Worm (Caenorhabditis elegans) whole organism, young adult: Measurements from ENCODE around the gene F44E7.9.

Source experiments
- F33H1.4 ChIP-seq: fragments of 200-800 bp; sonication (Bioruptor generic); IDR thresholded peaks from 2 replicates; pipeline ENCODE4 v1.3.6; 2022; ENCODE audit warnings: missing genetic modification reagents, missing genetic modification characterization, missing compliant biosample characterization
- F49E8.2 ChIP-seq: sonication (generic microtip); optimal IDR thresholded peaks from 3 replicates; lab custom pipeline; 2017; ENCODE audit warnings: missing genetic modification characterization, mild to moderate bottlenecking, missing compliant biosample characterization, antibody characterized with exemption, moderate library complexity; ENCODE audit not compliant: insufficient read depth
- Y53G8AR.9 ChIP-seq: fragments of 200-800 bp; sonication (Bioruptor generic); conservative IDR thresholded peaks from 2 replicates; pipeline ENCODE4 v1.3.6; 2022; ENCODE audit warnings: missing genetic modification reagents, missing genetic modification characterization, missing compliant biosample characterization
- efl-1 ChIP-seq: fragments of 150-350 bp; optimal IDR thresholded peaks from 2 replicates; lab custom pipeline; 2014; ENCODE audit warnings: missing biosample characterization, missing genetic modification reagents, missing genetic modification characterization
- egrh-3 ChIP-seq: fragments of 200-800 bp; sonication (Bioruptor generic); IDR thresholded peaks from 2 replicates; pipeline ENCODE4 v1.3.6; 2022; ENCODE audit warnings: missing genetic modification reagents, missing genetic modification characterization, missing compliant biosample characterization
- ets-4 ChIP-seq: fragments of 200-800 bp; sonication (Bioruptor generic); optimal IDR thresholded peaks from 2 replicates; lab custom pipeline; 2018; ENCODE audit warnings: mild to moderate bottlenecking, missing genetic modification characterization, missing compliant biosample characterization
- hmg-1.2 ChIP-seq: fragments of 200-800 bp; sonication (Bioruptor generic); IDR thresholded peaks from 2 replicates; pipeline ENCODE4 v1.3.6; 2022; ENCODE audit warnings: missing genetic modification reagents, missing genetic modification characterization, missing compliant biosample characterization
- lin-35 ChIP-seq, 3 experiments: fragments of 150-350 bp in 2 of 3; sonication (generic microtip) in 1 of 3; optimal IDR thresholded peaks; 2 replicates each; lab custom pipeline; 2014 to 2018; ENCODE audit warnings: missing biosample characterization in 3 of 3, missing genetic modification characterization in 3 of 3, missing genetic modification reagents in 3 of 3
- mes-4 ChIP-seq: sonication (generic microtip); optimal IDR thresholded peaks from 2 replicates; lab custom pipeline; 2016; ENCODE audit warnings: missing genotype, missing genetic modification characterization, missing compliant biosample characterization
- pha-4 ChIP-seq: fragments of 150-350 bp; sonication (generic microtip); optimal IDR thresholded peaks from 2 replicates; lab custom pipeline; 2014; ENCODE audit warnings: missing biosample characterization, missing genetic modification reagents, missing genetic modification characterization
- snpc-4 ChIP-seq, 5 experiments: fragments of 150-350 bp in 1 of 5; sonication (generic microtip) in 4 of 5; optimal IDR thresholded peaks; 2 replicates each; lab custom pipeline; 2014 to 2018; ENCODE audit warnings: missing genetic modification characterization in 5 of 5, missing biosample characterization in 3 of 5, antibody characterized with exemption in 2 of 5, mild to moderate bottlenecking in 2 of 5, missing compliant biosample characterization in 2 of 5, missing genotype in 2 of 5, moderate library complexity in 2 of 5, missing genetic modification reagents in 1 of 5

DNA sequence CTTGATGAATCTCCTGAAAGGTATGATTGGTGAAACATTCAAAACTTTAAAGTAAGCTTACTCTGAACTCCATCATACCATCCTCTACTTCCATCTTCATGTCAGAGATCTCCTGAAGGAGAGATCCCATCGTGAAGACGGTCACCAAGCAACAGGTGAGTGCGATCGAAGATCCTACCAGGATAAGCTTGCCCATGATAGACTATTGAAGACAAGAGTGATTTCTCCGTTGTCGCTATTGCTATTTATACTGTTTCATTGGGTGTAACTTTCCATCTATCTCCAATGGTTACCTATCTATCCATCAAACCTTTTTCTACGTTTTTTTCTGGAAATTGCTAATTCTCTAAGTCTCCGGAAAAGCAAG, 45.6 kb downstream of the F44E7.9 start, which contains the start of gene col-140:
- TF ChIP-seq snpc-4 (GFP tag; optimal IDR thresholded peaks at IDR 0.05; lab: Kevin White, UChicago) (no peak), snpc-4 (tag; optimal IDR thresholded peaks at IDR 0.05; lab: Kevin White, UChicago) (no peak), efl-1 (GFP tag; lab: Kevin White, UChicago) (no peak), Y53G8AR.9 (GFP tag; lab: Robert Waterston, UW) (no peak), pha-4 (no peak), F49E8.2 (tag; lab: Kevin White, UChicago) (no peak), mes-4 (tag; lab: Kevin White, UChicago) (no peak), ets-4 (GFP tag; lab: Kevin White, UChicago) (no peak), hmg-1.2 (no peak), F33H1.4 (GFP tag; lab: Robert Waterston, UW) (no peak), lin-35 (GFP tag; optimal IDR thresholded peaks at IDR 0.05; lab: Kevin White, UChicago) (no peak), egrh-3 (no peak)
